Worm (Caenorhabditis elegans) whole organism, mixed stage, embryonic: ENCODE data around the gene F28H6.4.

Source experiments
- lsy-2 ChIP-seq: fragments of 150-350 bp; optimal IDR thresholded peaks from 2 replicates; lab custom pipeline; 2014; ENCODE audit warnings: missing biosample characterization, missing genetic modification characterization
- nhr-76 ChIP-seq: sonication (generic microtip); optimal IDR thresholded peaks from 2 replicates; lab custom pipeline; 2017; ENCODE audit warnings: missing biosample characterization, missing genetic modification characterization
- pha-4 ChIP-seq: fragments of 150-350 bp; optimal IDR thresholded peaks from 2 replicates; lab custom pipeline; 2018; ENCODE audit warnings: missing biosample characterization, missing genetic modification reagents, missing genetic modification characterization
- unc-62 ChIP-seq: fragments of 150-350 bp; optimal IDR thresholded peaks from 2 replicates; lab custom pipeline; 2014; ENCODE audit warnings: missing biosample characterization, missing genetic modification reagents, missing genetic modification characterization
- ztf-11 ChIP-seq: fragments of 150-350 bp; optimal IDR thresholded peaks from 2 replicates; lab custom pipeline; 2014; ENCODE audit warnings: missing biosample characterization, missing genetic modification characterization

DNA sequence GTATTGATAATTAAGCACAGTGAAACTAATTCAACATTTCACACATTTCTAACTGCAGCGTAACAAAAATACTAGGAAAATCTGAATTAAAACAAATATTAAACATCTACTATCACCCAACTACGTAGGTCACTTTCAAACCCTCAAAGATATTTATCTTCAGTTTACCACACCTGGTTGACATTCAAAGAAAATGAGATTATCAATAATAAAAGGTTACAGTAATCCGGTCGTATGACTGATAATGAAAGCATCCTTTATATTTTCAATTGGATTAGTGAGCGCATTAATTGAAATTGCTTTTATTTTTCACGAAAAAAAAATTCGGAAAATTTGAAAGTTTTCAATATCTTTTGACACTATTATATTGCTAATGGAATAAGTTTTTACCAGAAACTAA is 54.8 kb downstream of the F28H6.4 start:
- TF ChIP-seq ztf-11 (tag; lab: Kevin White, UChicago) (no peak), nhr-76 (tag; lab: Kevin White, UChicago) (no peak), unc-62 (GFP tag; lab: Kevin White, UChicago) (no peak), lsy-2 (tag; lab: Kevin White, UChicago) (no peak), pha-4 (tag; lab: Kevin White, UChicago) (no peak)
